Fruit fly (Drosophila melanogaster) whole organism, embryonic: Measurements from ENCODE around the gene fusl.
A peak's percentile ranks its signal among the peaks of the same experiment; 100 is the strongest.

Experiments used
- Antp ChIP-seq: fragments of 200-800 bp; sonication (Bioruptor generic); optimal IDR thresholded peaks from 3 replicates; lab custom pipeline; 2016; ENCODE audit warnings: missing biosample characterization, missing genetic modification characterization
- Bgb ChIP-seq: fragments of 200-800 bp; sonication (Bioruptor generic); IDR thresholded peaks from 2 replicates; pipeline ENCODE4 v1.3.6; 2022; ENCODE audit warnings: missing biosample characterization, missing genetic modification characterization; ENCODE audit not compliant: partially characterized antibody
- Bteb2 ChIP-seq: fragments of 200-800 bp; sonication (Bioruptor generic); optimal IDR thresholded peaks from 2 replicates; lab custom pipeline; 2016; ENCODE audit warnings: missing biosample characterization, missing genetic modification characterization
- CG11456 ChIP-seq: fragments of 200-800 bp; sonication (Bioruptor generic); IDR thresholded peaks from 3 replicates; pipeline ENCODE4 v1.3.6; 2022; ENCODE audit warnings: missing biosample characterization, missing genetic modification characterization
- CG12942 ChIP-seq: fragments of 200-800 bp; sonication (Bioruptor generic); optimal IDR thresholded peaks from 3 replicates; lab custom pipeline; 2016; ENCODE audit warnings: missing biosample characterization, missing genetic modification characterization
- CG13424 ChIP-seq: fragments of 200-800 bp; sonication (Bioruptor generic); optimal IDR thresholded peaks from 2 replicates; lab custom pipeline; 2019; ENCODE audit warnings: missing biosample characterization, mild to moderate bottlenecking, missing genetic modification characterization, moderate library complexity
- CG15601 ChIP-seq: fragments of 200-800 bp; sonication (Bioruptor generic); optimal IDR thresholded peaks from 3 replicates; lab custom pipeline; 2019; ENCODE audit warnings: missing biosample characterization, mild to moderate bottlenecking, missing genetic modification characterization, moderate library complexity
- CG1602 ChIP-seq: fragments of 200-800 bp; sonication (Bioruptor generic); optimal IDR thresholded peaks from 3 replicates; lab custom pipeline; 2016; ENCODE audit warnings: missing biosample characterization, missing genetic modification characterization
- CG16863 ChIP-seq: fragments of 200-800 bp; sonication (Bioruptor generic); optimal IDR thresholded peaks from 3 replicates; lab custom pipeline; 2016; ENCODE audit warnings: missing biosample characterization, missing genetic modification characterization
- CG18011 ChIP-seq: fragments of 200-800 bp; sonication (Bioruptor generic); optimal IDR thresholded peaks from 2 replicates; lab custom pipeline; 2017; ENCODE audit warnings: missing biosample characterization, missing genetic modification characterization, mild to moderate bottlenecking, moderate library complexity, missing genotype
- CG31224 ChIP-seq: fragments of 200-800 bp; sonication (Bioruptor generic); IDR thresholded peaks from 2 replicates; pipeline ENCODE4 v1.3.6; 2022; ENCODE audit warnings: missing biosample characterization, missing genetic modification characterization
- CG32767 ChIP-seq: fragments of 200-800 bp; sonication (Bioruptor generic); IDR thresholded peaks from 2 replicates; pipeline ENCODE4 v1.3.6; 2022; ENCODE audit warnings: missing biosample characterization, missing genetic modification characterization
- CG4360 ChIP-seq: fragments of 200-800 bp; sonication (Bioruptor generic); IDR thresholded peaks from 2 replicates; pipeline ENCODE4 v1.3.6; 2022; ENCODE audit warnings: missing biosample characterization, missing genetic modification characterization
- CG4730 ChIP-seq: fragments of 200-800 bp; sonication (Bioruptor generic); IDR thresholded peaks from 2 replicates; pipeline ENCODE4 v1.3.6; 2022; ENCODE audit warnings: missing biosample characterization, missing genetic modification characterization
- CG5245 ChIP-seq: fragments of 200-800 bp; sonication (Bioruptor generic); optimal IDR thresholded peaks from 3 replicates; lab custom pipeline; 2016; ENCODE audit warnings: missing biosample characterization, missing genetic modification characterization
- CG6254 ChIP-seq: fragments of 200-800 bp; sonication (Bioruptor generic); optimal IDR thresholded peaks from 3 replicates; lab custom pipeline; 2017; ENCODE audit warnings: mild to moderate bottlenecking, missing biosample characterization, missing genetic modification reagents, missing genetic modification characterization
- CG8089 ChIP-seq: fragments of 200-800 bp; sonication (Bioruptor generic); optimal IDR thresholded peaks from 3 replicates; lab custom pipeline; 2016; ENCODE audit warnings: missing biosample characterization, missing genetic modification characterization
- CG8944 ChIP-seq: fragments of 200-800 bp; sonication (Bioruptor generic); optimal IDR thresholded peaks from 3 replicates; lab custom pipeline; 2016; ENCODE audit warnings: missing biosample characterization, missing genetic modification characterization
- D ChIP-seq, 2 experiments: fragments of 200-800 bp in 1 of 2; fragments of >200 bp in 1 of 2; sonication (Bioruptor generic) in 1 of 2; optimal IDR thresholded peaks; 2 replicates in 1 of 2; 3 replicates in 1 of 2; lab custom pipeline; 2017; ENCODE audit warnings: mild to moderate bottlenecking in 1 of 2, missing biosample characterization in 1 of 2, missing genetic modification characterization in 1 of 2, missing genetic modification reagents in 1 of 2
- E2f1 ChIP-seq: fragments of 200-800 bp; sonication (Bioruptor generic); IDR thresholded peaks from 2 replicates; pipeline ENCODE4 v1.3.6; 2022; ENCODE audit warnings: missing biosample characterization, missing genetic modification characterization
- Fer3 ChIP-seq: fragments of 200-800 bp; sonication (Bioruptor generic); optimal IDR thresholded peaks from 2 replicates; lab custom pipeline; 2018; ENCODE audit warnings: missing biosample characterization, mild to moderate bottlenecking, missing genetic modification characterization, moderate library complexity
- Hmr ChIP-seq: fragments of 200-800 bp; sonication (Bioruptor generic); optimal IDR thresholded peaks from 3 replicates; lab custom pipeline; 2017; ENCODE audit warnings: mild to moderate bottlenecking, missing biosample characterization, missing genetic modification reagents, missing genetic modification characterization
- Meics ChIP-seq: fragments of 200-800 bp; sonication (Bioruptor generic); optimal IDR thresholded peaks from 2 replicates; lab custom pipeline; 2017; ENCODE audit warnings: missing biosample characterization, mild to moderate bottlenecking, missing genetic modification characterization
- Mes4 ChIP-seq: fragments of 200-800 bp; sonication (Bioruptor generic); optimal IDR thresholded peaks from 2 replicates; lab custom pipeline; 2016; ENCODE audit warnings: missing biosample characterization, missing genetic modification characterization
- Mrtf ChIP-seq: fragments of 200-800 bp; sonication (Bioruptor generic); IDR thresholded peaks from 3 replicates; pipeline ENCODE4 v1.3.6; 2022; ENCODE audit warnings: missing biosample characterization, missing genetic modification characterization
- Nf-YB ChIP-seq: fragments of 200-800 bp; sonication (Bioruptor generic); optimal IDR thresholded peaks from 3 replicates; lab custom pipeline; 2019; ENCODE audit warnings: missing biosample characterization, mild to moderate bottlenecking, missing genetic modification characterization, moderate library complexity
- Ptx1 ChIP-seq: fragments of 200-800 bp; sonication (Bioruptor generic); IDR thresholded peaks from 2 replicates; pipeline ENCODE4 v1.3.6; 2022; ENCODE audit warnings: missing biosample characterization, missing genetic modification characterization
- Xbp1 ChIP-seq: fragments of 200-800 bp; sonication (Bioruptor generic); optimal IDR thresholded peaks from 3 replicates; lab custom pipeline; 2016; ENCODE audit warnings: missing biosample characterization, mild to moderate bottlenecking, missing genetic modification characterization
- crol ChIP-seq: fragments of 200-800 bp; sonication (Bioruptor generic); IDR thresholded peaks from 2 replicates; pipeline ENCODE4 v1.3.6; 2022; ENCODE audit warnings: missing biosample characterization, missing genetic modification characterization
- dati ChIP-seq: fragments of 200-800 bp; sonication (Bioruptor generic); IDR thresholded peaks from 2 replicates; pipeline ENCODE4 v1.3.6; 2022; ENCODE audit warnings: missing biosample characterization, missing genetic modification characterization
- dysf ChIP-seq: fragments of 200-800 bp; sonication (Bioruptor generic); IDR thresholded peaks from 3 replicates; pipeline ENCODE4 v1.3.6; 2022; ENCODE audit warnings: missing biosample characterization, missing genetic modification characterization
- en ChIP-seq: fragments of 200-800 bp; sonication (Bioruptor generic); optimal IDR thresholded peaks from 2 replicates; lab custom pipeline; 2016; ENCODE audit warnings: missing biosample characterization, missing genetic modification characterization
- esg ChIP-seq: fragments of 200-800 bp; sonication (Bioruptor generic); conservative IDR thresholded peaks from 2 replicates; pipeline ENCODE4 v1.3.6; 2022; ENCODE audit warnings: missing biosample characterization, missing genetic modification characterization
- fd96Cb ChIP-seq: fragments of 200-800 bp; sonication (Bioruptor generic); optimal IDR thresholded peaks from 2 replicates; lab custom pipeline; 2018; ENCODE audit warnings: missing biosample characterization, mild to moderate bottlenecking, missing genetic modification characterization, moderate library complexity
- fu2 ChIP-seq: fragments of 200-800 bp; sonication (Bioruptor generic); optimal IDR thresholded peaks from 2 replicates; lab custom pipeline; 2016; ENCODE audit warnings: missing biosample characterization, missing genetic modification characterization
- hbn ChIP-seq: fragments of 200-800 bp; sonication (Bioruptor generic); IDR thresholded peaks from 2 replicates; pipeline ENCODE4 v1.3.6; 2022; ENCODE audit warnings: missing biosample characterization, missing genetic modification characterization; ENCODE audit not compliant: partially characterized antibody
- her ChIP-seq: fragments of 200-800 bp; sonication (Bioruptor generic); optimal IDR thresholded peaks from 2 replicates; lab custom pipeline; 2016; ENCODE audit warnings: missing biosample characterization, missing genetic modification characterization
- ind ChIP-seq: fragments of 200-800 bp; sonication (Bioruptor generic); optimal IDR thresholded peaks from 3 replicates; lab custom pipeline; 2016; ENCODE audit warnings: missing biosample characterization, missing genetic modification characterization
- jing ChIP-seq: fragments of 200-800 bp; sonication (Bioruptor generic); optimal IDR thresholded peaks from 2 replicates; lab custom pipeline; 2018; ENCODE audit warnings: missing biosample characterization, mild to moderate bottlenecking, missing genetic modification characterization
- klu ChIP-seq: fragments of 200-800 bp; sonication (Bioruptor generic); IDR thresholded peaks from 2 replicates; pipeline ENCODE4 v1.3.6; 2022; ENCODE audit warnings: missing biosample characterization, missing genetic modification characterization
- knrl ChIP-seq: fragments of 200-800 bp; sonication (Bioruptor generic); IDR thresholded peaks from 3 replicates; pipeline ENCODE4 v1.3.6; 2022; ENCODE audit warnings: missing biosample characterization, missing genetic modification characterization; ENCODE audit not compliant: partially characterized antibody
- lab ChIP-seq: fragments of 200-800 bp; sonication (Bioruptor generic); optimal IDR thresholded peaks from 3 replicates; lab custom pipeline; 2017; ENCODE audit warnings: missing biosample characterization, missing genetic modification characterization, mild to moderate bottlenecking, moderate library complexity, missing genetic modification reagents
- pb ChIP-seq: fragments of 200-800 bp; sonication (Bioruptor generic); optimal IDR thresholded peaks from 3 replicates; lab custom pipeline; 2016; ENCODE audit warnings: missing biosample characterization, missing genetic modification characterization
- ranshi ChIP-seq: fragments of 200-800 bp; sonication (Bioruptor generic); IDR thresholded peaks from 2 replicates; pipeline ENCODE4 v1.3.6; 2022; ENCODE audit warnings: missing biosample characterization, missing genetic modification characterization
- ro ChIP-seq: fragments of 200-800 bp; sonication (Bioruptor generic); IDR thresholded peaks from 2 replicates; pipeline ENCODE4 v1.3.6; 2022; ENCODE audit warnings: missing biosample characterization, missing genetic modification characterization
- scrt ChIP-seq: fragments of 200-800 bp; sonication (Bioruptor generic); optimal IDR thresholded peaks from 2 replicates; lab custom pipeline; 2018; ENCODE audit warnings: missing biosample characterization, mild to moderate bottlenecking, missing genetic modification characterization, moderate library complexity
- tna ChIP-seq: fragments of 200-800 bp; sonication (Bioruptor generic); IDR thresholded peaks from 2 replicates; pipeline ENCODE4 v1.3.6; 2022; ENCODE audit warnings: missing biosample characterization, missing genetic modification characterization; ENCODE audit not compliant: partially characterized antibody
- vfl ChIP-seq: fragments of 200-800 bp; sonication (Bioruptor generic); optimal IDR thresholded peaks from 2 replicates; lab custom pipeline; 2016; ENCODE audit warnings: missing biosample characterization, missing genetic modification characterization

Gene fusl

dm6 chr2L:5324958-5325850 is 12.7 kb downstream of the fusl start (continued):
- TF ChIP-seq CG32767 (GFP tag; lab: Robert Waterston, UW) (0 out of 2 replicates have a peak, but pooled peaks have one; percentile 8), CG4360 (GFP tag; lab: Robert Waterston, UW) (no peak), CG6254 (GFP tag; lab: Kevin White, UChicago) (peak; percentile 24), ind (peak; percentile 53), CG5245 (GFP tag; lab: Kevin White, UChicago) (no peak), crol (GFP tag; lab: Robert Waterston, UW) (peak; percentile 97), Nf-YB (GFP tag; lab: Kevin White, UChicago) (no peak), Bgb (peak; percentile 55), klu (peak; percentile 50), fd96Cb (tag; lab: Kevin White, UChicago) (peak; percentile 17), ro (0 out of 2 replicates have a peak, but pooled peaks have one; percentile 16), fu2 (peak; percentile 18), dysf (GFP tag; lab: Robert Waterston, UW) (peak; percentile 71), D (optimal IDR thresholded peaks at IDR 0.05; lab: Kevin White, UChicago) (no peak), D (GFP tag; optimal IDR thresholded peaks at IDR 0.05; lab: Kevin White, UChicago) (peak; percentile 8), jing (GFP tag; lab: Kevin White, UChicago) (no peak), CG8089 (peak; percentile 13), CG13424 (tag; lab: Kevin White, UChicago) (peak; percentile 25), CG16863 (GFP tag; lab: Kevin White, UChicago) (peak; percentile 3), CG1602 (peak; percentile 1), Antp (peak; percentile 41), en (GFP tag; lab: Kevin White, UChicago) (no peak), CG8944 (GFP tag; lab: Kevin White, UChicago) (peak; percentile 24), Bteb2 (GFP tag; lab: Kevin White, UChicago) (no peak), hbn (peak; percentile 46; the same call in 1 of the 2 replicates), Fer3 (tag; lab: Kevin White, UChicago) (no peak), esg (GFP tag; lab: Robert Waterston, UW) (peak; percentile 34; the same call in 1 of the 2 replicates), Mes4 (GFP tag; lab: Kevin White, UChicago) (no peak), CG4730 (peak; percentile 42), Ptx1 (GFP tag; lab: Robert Waterston, UW) (peak; percentile 76), CG18011 (peak; percentile 22), Meics (GFP tag; lab: Kevin White, UChicago) (peak; percentile 45), CG31224 (GFP tag; lab: Robert Waterston, UW) (peak; percentile 58; the same call in 1 of the 2 replicates), Hmr (peak; percentile 66), scrt (peak; percentile 18), her (peak; percentile 29), ranshi (GFP tag; lab: Robert Waterston, UW) (no peak; the same call in 1 of the 2 replicates), CG12942 (GFP tag; lab: Kevin White, UChicago) (peak; percentile 8), Mrtf (GFP tag; lab: Robert Waterston, UW) (peak; percentile 61; the same call in 2 of the 3 replicates), Xbp1 (peak; percentile 55), dati (GFP tag; lab: Robert Waterston, UW) (no peak), knrl (GFP tag; lab: Robert Waterston, UW) (peak; percentile 76), tna (GFP tag; lab: Robert Waterston, UW) (peak; percentile 61), pb (no peak), CG11456 (peak; percentile 78; the same call in 2 of the 3 replicates), vfl (GFP tag; lab: Kevin White, UChicago) (peak; percentile 40), lab (no peak), CG15601 (tag; lab: Kevin White, UChicago) (no peak), E2f1 (peak; percentile 76)
